Worm (Caenorhabditis elegans): ENCODE data around the gene str-94.

Gene str-94

DNA sequence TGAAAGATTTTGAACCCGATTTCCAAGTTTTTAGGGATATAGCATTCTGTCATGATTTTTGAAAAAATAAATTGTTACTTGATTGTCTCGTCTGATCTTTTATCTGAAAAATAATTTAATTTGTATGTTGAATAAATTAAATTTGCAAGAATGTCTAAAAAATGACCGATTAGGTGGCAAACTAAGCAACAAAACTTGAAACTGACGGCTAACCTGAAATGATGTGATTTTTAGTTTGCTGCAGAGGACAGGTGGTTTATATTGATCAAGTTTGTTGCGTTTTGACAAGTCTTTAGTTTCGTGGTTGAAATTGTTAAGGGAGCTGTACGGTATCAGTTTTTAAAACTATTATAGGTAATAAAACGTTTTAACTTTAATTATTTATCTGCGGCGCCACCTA lies 8.4 kb upstream of the str-94 start, which contains the start of gene F07C3.16:
F07C3.16 (minus strand) TSS at position 101 of the 400 bp plus-strand sequence.
- TF ChIP-seq ZK337.2 (GFP tag; IDR thresholded peaks at IDR 0.05) (no peak), unc-62 (GFP tag; optimal IDR thresholded peaks at IDR 0.05 in 1 of 2) (peak in 1 of 2 experiments; percentile 78), unc-62 (tag; optimal IDR thresholded peaks at IDR 0.05) (no peak)

DNA sequence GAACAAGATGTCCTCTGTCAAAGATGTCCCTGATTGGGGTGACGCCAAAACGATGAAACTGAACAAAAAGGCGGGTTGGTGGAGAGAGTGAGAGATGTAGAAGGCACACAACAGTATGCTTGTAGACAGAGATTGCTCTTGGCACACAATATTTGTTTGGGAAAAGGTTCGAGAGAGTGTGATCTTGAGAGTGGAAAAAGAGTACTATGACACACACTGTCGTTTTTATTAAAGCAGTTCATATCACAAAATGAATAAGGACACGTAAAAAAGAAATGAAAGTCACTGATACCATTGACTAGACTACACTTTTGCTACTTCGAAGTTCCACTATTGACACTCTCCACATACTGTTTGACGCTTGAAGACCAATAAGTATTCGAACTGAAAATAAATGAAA lies 6.4 kb upstream of the str-94 start:
- TF ChIP-seq unc-130 (GFP tag; optimal IDR thresholded peaks at IDR 0.05) (no peak), ztf-11 (tag; optimal IDR thresholded peaks at IDR 0.05) (no peak), F44E2.7 (GFP tag; IDR thresholded peaks at IDR 0.05) (no peak), pqm-1 (tag; optimal IDR thresholded peaks at IDR 0.05) (peak; percentile 92), nhr-102 (tag; optimal IDR thresholded peaks at IDR 0.05) (peak; percentile 66), mxl-2 (GFP tag; conservative IDR thresholded peaks at IDR 0.05) (no peak), ceh-32 (tag; optimal IDR thresholded peaks at IDR 0.05; ENCODE audit: poor library complexity) (no peak), nhr-48 (tag; optimal IDR thresholded peaks at IDR 0.05) (peak; percentile 72), mdl-1 (tag; optimal IDR thresholded peaks at IDR 0.05) (no peak), D1046.2 (GFP tag; IDR thresholded peaks at IDR 0.05) (no peak), lsy-2 (tag; optimal IDR thresholded peaks at IDR 0.05) (no peak), sdz-12 (GFP tag; optimal IDR thresholded peaks at IDR 0.05) (no peak), hlh-30 (tag; optimal IDR thresholded peaks at IDR 0.05; ENCODE audit: insufficient read depth) (peak; percentile 10), lin-1 (GFP tag; IDR thresholded peaks at IDR 0.05) (0 out of 2 replicates have a peak, but pooled peaks have one; percentile 27), php-3 (GFP tag; IDR thresholded peaks at IDR 0.05) (peak; percentile 92), zip-11 (GFP tag; IDR thresholded peaks at IDR 0.05) (no peak), F10B5.3 (tag; optimal IDR thresholded peaks at IDR 0.05) (no peak), dmd-9 (GFP tag; IDR thresholded peaks at IDR 0.05) (no peak), duxl-1 (tag; optimal IDR thresholded peaks at IDR 0.05; ENCODE audit: poor library complexity) (no peak), rbr-2 (tag; optimal IDR thresholded peaks at IDR 0.05) (no peak), nhr-77 (tag; optimal IDR thresholded peaks at IDR 0.05) (peak; percentile 64), dve-1 (tag; optimal IDR thresholded peaks at IDR 0.05; ENCODE audit: insufficient read depth) (peak; percentile 82), set-16 (GFP tag; IDR thresholded peaks at IDR 0.05) (no peak), mxl-3 (GFP tag; optimal IDR thresholded peaks at IDR 0.05) (no peak), hlh-11 (tag; optimal IDR thresholded peaks at IDR 0.05) (peak; percentile 82), lin-29 (GFP tag; IDR thresholded peaks at IDR 0.05) (no peak), daf-16 (GFP tag; optimal IDR thresholded peaks at IDR 0.05) (no peak), daf-16 (tag; optimal IDR thresholded peaks at IDR 0.05) (peak; percentile 71), nhr-28 (tag; optimal IDR thresholded peaks at IDR 0.05) (peak; percentile 80), spr-1 (tag; optimal IDR thresholded peaks at IDR 0.05) (no peak), F49E8.2 (tag; optimal IDR thresholded peaks at IDR 0.05; ENCODE audit: borderline replicate concordance) (no peak), T26A8.4 (GFP tag; IDR thresholded peaks at IDR 0.05) (no peak), ZK546.5 (tag; optimal IDR thresholded peaks at IDR 0.05) (no peak), nhr-6 (tag; optimal IDR thresholded peaks at IDR 0.05) (peak; percentile 67), ZK337.2 (GFP tag; IDR thresholded peaks at IDR 0.05) (no peak), lin-39 (tag; optimal IDR thresholded peaks at IDR 0.05) (no peak), hmg-1.1 (GFP tag; IDR thresholded peaks at IDR 0.05) (no peak), mep-1 (tag; optimal IDR thresholded peaks at IDR 0.05) (peak; percentile 6), dmd-6 (GFP tag; IDR thresholded peaks at IDR 0.05) (peak; percentile 81), hif-1 (tag; optimal IDR thresholded peaks at IDR 0.05) (peak in 1 of 2 experiments; percentile 54)
